Worm (Caenorhabditis elegans) whole organism, mixed stage, embryonic: ENCODE results near the gene phf-15.
A peak's percentile ranks its signal among the peaks of the same experiment; 100 is the strongest.

Experiments used
- M03D4.4 ChIP-seq: sonication (generic microtip); optimal IDR thresholded peaks from 2 replicates; lab custom pipeline; 2017; ENCODE audit warnings: mild to moderate bottlenecking, missing genetic modification characterization, missing compliant biosample characterization
- bed-3 ChIP-seq: fragments of 200-800 bp; sonication (Bioruptor generic); optimal IDR thresholded peaks from 3 replicates; lab custom pipeline; 2018; ENCODE audit warnings: mild to moderate bottlenecking, missing genetic modification characterization, moderate library complexity, missing compliant biosample characterization
- blmp-1 ChIP-seq: fragments of 150-350 bp; optimal IDR thresholded peaks from 2 replicates; lab custom pipeline; 2014; ENCODE audit warnings: missing biosample characterization, missing genetic modification characterization
- ceh-39 ChIP-seq: fragments of 150-350 bp; optimal IDR thresholded peaks from 2 replicates; lab custom pipeline; 2014; ENCODE audit warnings: missing biosample characterization, missing genetic modification characterization
- ceh-43 ChIP-seq: fragments of 200-800 bp; sonication (Bioruptor generic); optimal IDR thresholded peaks from 2 replicates; lab custom pipeline; 2018; ENCODE audit warnings: mild to moderate bottlenecking, missing genetic modification characterization, moderate library complexity, missing compliant biosample characterization
- ceh-83 ChIP-seq: fragments of 200-800 bp; sonication (Bioruptor generic); optimal IDR thresholded peaks from 2 replicates; lab custom pipeline; 2018; ENCODE audit warnings: mild to moderate bottlenecking, missing genetic modification characterization, missing compliant biosample characterization
- ces-1 ChIP-seq: fragments of 150-350 bp; optimal IDR thresholded peaks from 2 replicates; lab custom pipeline; 2014; ENCODE audit warnings: missing biosample characterization, missing genetic modification reagents, missing genetic modification characterization
- cnd-1 ChIP-seq: fragments of 200-800 bp; sonication (Bioruptor generic); optimal IDR thresholded peaks from 2 replicates; lab custom pipeline; 2018; ENCODE audit warnings: mild to moderate bottlenecking, missing genetic modification characterization, missing compliant biosample characterization
- drap-1 ChIP-seq: fragments of 200-800 bp; sonication (Bioruptor generic); optimal IDR thresholded peaks from 3 replicates; lab custom pipeline; 2018; ENCODE audit warnings: mild to moderate bottlenecking, missing genetic modification characterization, missing compliant biosample characterization
- elt-1 ChIP-seq: sonication (generic microtip); optimal IDR thresholded peaks from 2 replicates; lab custom pipeline; 2017; ENCODE audit warnings: missing genetic modification characterization, mild to moderate bottlenecking, missing compliant biosample characterization, antibody characterized with exemption, moderate library complexity, borderline replicate concordance; ENCODE audit not compliant: insufficient read depth
- elt-3 ChIP-seq: fragments of 150-350 bp; optimal IDR thresholded peaks from 2 replicates; lab custom pipeline; 2014; ENCODE audit warnings: missing biosample characterization, missing genetic modification characterization
- flh-1 ChIP-seq: fragments of 200-800 bp; sonication (Bioruptor generic); optimal IDR thresholded peaks from 2 replicates; lab custom pipeline; 2018; ENCODE audit warnings: mild to moderate bottlenecking, missing genetic modification characterization, moderate library complexity, missing compliant biosample characterization
- ham-2 ChIP-seq: fragments of 200-800 bp; sonication (Bioruptor generic); optimal IDR thresholded peaks from 2 replicates; lab custom pipeline; 2018; ENCODE audit warnings: mild to moderate bottlenecking, missing genetic modification characterization, missing compliant biosample characterization
- hlh-1 ChIP-seq: fragments of 150-350 bp; optimal IDR thresholded peaks from 2 replicates; lab custom pipeline; 2014; ENCODE audit warnings: missing biosample characterization, missing genetic modification reagents, missing genetic modification characterization
- lin-13 ChIP-seq: fragments of 150-350 bp; optimal IDR thresholded peaks from 2 replicates; lab custom pipeline; 2014; ENCODE audit warnings: missing biosample characterization, missing genetic modification characterization
- lin-32 ChIP-seq: fragments of 200-800 bp; sonication (Bioruptor generic); optimal IDR thresholded peaks from 2 replicates; lab custom pipeline; 2018; ENCODE audit warnings: mild to moderate bottlenecking, missing genetic modification characterization, missing compliant biosample characterization
- lsy-2 ChIP-seq: fragments of 150-350 bp; optimal IDR thresholded peaks from 2 replicates; lab custom pipeline; 2014; ENCODE audit warnings: missing biosample characterization, missing genetic modification characterization
- mab-5 ChIP-seq: fragments of 150-350 bp; optimal IDR thresholded peaks from 2 replicates; lab custom pipeline; 2014; ENCODE audit warnings: missing biosample characterization, missing genetic modification characterization
- mep-1 ChIP-seq: fragments of 150-350 bp; optimal IDR thresholded peaks from 2 replicates; lab custom pipeline; 2017; ENCODE audit warnings: missing biosample characterization, missing genetic modification reagents, missing genetic modification characterization, inconsistent platforms
- mls-2 ChIP-seq: sonication (generic microtip); optimal IDR thresholded peaks from 2 replicates; lab custom pipeline; 2016; ENCODE audit warnings: mild to moderate bottlenecking, missing genetic modification characterization, moderate library complexity, missing compliant biosample characterization
- nhr-12 ChIP-seq: fragments of 150-350 bp; optimal IDR thresholded peaks from 2 replicates; lab custom pipeline; 2014; ENCODE audit warnings: missing biosample characterization, missing genetic modification characterization
- nhr-2 ChIP-seq: fragments of 150-350 bp; optimal IDR thresholded peaks from 2 replicates; lab custom pipeline; 2014; ENCODE audit warnings: missing biosample characterization, missing genetic modification characterization
- nhr-237 ChIP-seq: fragments of 150-350 bp; optimal IDR thresholded peaks from 2 replicates; lab custom pipeline; 2014; ENCODE audit warnings: missing biosample characterization, missing genetic modification characterization
- nhr-28 ChIP-seq: fragments of 150-350 bp; optimal IDR thresholded peaks from 2 replicates; lab custom pipeline; 2014; ENCODE audit warnings: missing biosample characterization, missing genetic modification characterization
- nhr-76 ChIP-seq: sonication (generic microtip); optimal IDR thresholded peaks from 2 replicates; lab custom pipeline; 2017; ENCODE audit warnings: missing biosample characterization, missing genetic modification characterization
- pha-4 ChIP-seq: fragments of 150-350 bp; optimal IDR thresholded peaks from 2 replicates; lab custom pipeline; 2018; ENCODE audit warnings: missing biosample characterization, missing genetic modification reagents, missing genetic modification characterization
- sem-2 ChIP-seq: fragments of 200-800 bp; sonication (Bioruptor generic); optimal IDR thresholded peaks from 2 replicates; lab custom pipeline; 2018; ENCODE audit warnings: mild to moderate bottlenecking, missing genetic modification characterization, missing compliant biosample characterization
- snpc-4 ChIP-seq: fragments of 150-350 bp; optimal IDR thresholded peaks from 2 replicates; lab custom pipeline; 2014; ENCODE audit warnings: missing biosample characterization, missing genetic modification characterization
- sptf-1 ChIP-seq: sonication (generic microtip); optimal IDR thresholded peaks from 2 replicates; lab custom pipeline; 2017; ENCODE audit warnings: mild to moderate bottlenecking, missing genetic modification characterization, moderate library complexity, missing compliant biosample characterization
- tbx-8 ChIP-seq: fragments of 200-800 bp; sonication (Bioruptor generic); optimal IDR thresholded peaks from 2 replicates; lab custom pipeline; 2018; ENCODE audit warnings: mild to moderate bottlenecking, missing genetic modification characterization, moderate library complexity, missing compliant biosample characterization
- unc-120 ChIP-seq: sonication (generic microtip); optimal IDR thresholded peaks from 2 replicates; lab custom pipeline; 2017; ENCODE audit warnings: missing genetic modification characterization, missing compliant biosample characterization; ENCODE audit not compliant: poor library complexity, severe bottlenecking
- unc-39 ChIP-seq: fragments of 150-350 bp; optimal IDR thresholded peaks from 2 replicates; lab custom pipeline; 2014; ENCODE audit warnings: missing biosample characterization, missing genetic modification characterization
- unc-62 ChIP-seq: fragments of 150-350 bp; optimal IDR thresholded peaks from 2 replicates; lab custom pipeline; 2014; ENCODE audit warnings: missing biosample characterization, missing genetic modification reagents, missing genetic modification characterization
- zip-8 ChIP-seq: fragments of 150-350 bp; optimal IDR thresholded peaks from 2 replicates; lab custom pipeline; 2014; ENCODE audit warnings: missing biosample characterization, missing genetic modification characterization
- ztf-11 ChIP-seq: fragments of 150-350 bp; optimal IDR thresholded peaks from 2 replicates; lab custom pipeline; 2014; ENCODE audit warnings: missing biosample characterization, missing genetic modification characterization

Gene phf-15

DNA sequence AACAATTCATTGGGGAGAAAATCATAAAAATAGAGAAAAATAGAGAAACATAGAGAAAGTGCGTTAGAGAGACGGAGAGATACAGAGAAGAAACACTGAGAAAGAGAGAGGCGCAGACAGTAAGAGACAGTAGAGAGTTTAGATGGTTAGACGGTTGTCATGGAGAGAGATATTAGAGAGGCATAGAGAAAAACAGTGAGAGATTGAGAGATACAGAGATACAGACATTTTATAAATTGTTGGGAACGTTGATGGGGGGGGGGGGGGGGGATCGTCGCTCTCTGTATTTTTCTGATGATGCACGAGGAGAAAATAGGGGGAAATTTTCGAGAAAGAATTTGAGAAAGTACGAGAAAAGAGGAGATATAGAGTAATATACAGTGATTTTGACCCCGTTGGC is 43.3 kb upstream of the phf-15 start:
- TF ChIP-seq lin-13 (tag; lab: Kevin White, UChicago) (no peak), nhr-237 (peak; percentile 64), flh-1 (GFP tag; lab: Kevin White, UChicago) (no peak), nhr-28 (tag; lab: Kevin White, UChicago) (no peak), ceh-43 (GFP tag; lab: Kevin White, UChicago) (no peak), nhr-2 (tag; lab: Kevin White, UChicago) (peak; percentile 60), snpc-4 (no peak), nhr-12 (tag; lab: Kevin White, UChicago) (no peak), lsy-2 (tag; lab: Kevin White, UChicago) (peak; percentile 73), mls-2 (no peak), sptf-1 (tag; lab: Kevin White, UChicago) (peak; percentile 44), lin-32 (GFP tag; lab: Kevin White, UChicago) (no peak), unc-62 (GFP tag; lab: Kevin White, UChicago) (peak; percentile 72), pha-4 (tag; lab: Kevin White, UChicago) (peak; percentile 84), bed-3 (GFP tag; lab: Kevin White, UChicago) (no peak), zip-8 (no peak), cnd-1 (tag; lab: Kevin White, UChicago) (no peak), tbx-8 (GFP tag; lab: Kevin White, UChicago) (no peak), blmp-1 (tag; lab: Kevin White, UChicago) (no peak), ceh-39 (tag; lab: Kevin White, UChicago) (peak; percentile 26), unc-120 (tag; lab: Kevin White, UChicago) (no peak), mab-5 (tag; lab: Kevin White, UChicago) (peak; percentile 69), sem-2 (GFP tag; lab: Kevin White, UChicago) (no peak), mep-1 (no peak), elt-3 (tag; lab: Kevin White, UChicago) (no peak), unc-39 (tag; lab: Kevin White, UChicago) (no peak), hlh-1 (tag; lab: Kevin White, UChicago) (no peak), M03D4.4 (tag; lab: Kevin White, UChicago) (peak; percentile 33), nhr-76 (tag; lab: Kevin White, UChicago) (no peak), elt-1 (tag; lab: Kevin White, UChicago) (no peak), ces-1 (GFP tag; lab: Kevin White, UChicago) (peak; percentile 83), ceh-83 (GFP tag; lab: Kevin White, UChicago) (no peak), drap-1 (GFP tag; lab: Kevin White, UChicago) (no peak), ztf-11 (tag; lab: Kevin White, UChicago) (no peak), ham-2 (GFP tag; lab: Kevin White, UChicago) (no peak)

ce11 chrIII:3281860-3282358 is 40.7 kb upstream of the phf-15 start, which contains the start of gene mfsd-8:
TSS of gene mfsd-8 (plus strand) at chrIII:3282308.
- no peak for TF ChIP-seq lin-32 (GFP tag; lab: Kevin White, UChicago)
- no peak for TF ChIP-seq mab-5 (tag; lab: Kevin White, UChicago)
- no peak for TF ChIP-seq nhr-2 (tag; lab: Kevin White, UChicago)
- TF ChIP-seq unc-62 (GFP tag; lab: Kevin White, UChicago) = no peak
- no peak for TF ChIP-seq M03D4.4 (tag; lab: Kevin White, UChicago)
- no peak for TF ChIP-seq ham-2 (GFP tag; lab: Kevin White, UChicago)
- TF ChIP-seq blmp-1 (tag; lab: Kevin White, UChicago) = no peak
- no peak for TF ChIP-seq pha-4 (tag; lab: Kevin White, UChicago)
- TF ChIP-seq nhr-76 (tag; lab: Kevin White, UChicago) = no peak
- TF ChIP-seq elt-3 (tag; lab: Kevin White, UChicago) = no peak
- TF ChIP-seq mep-1 = no peak
- no peak for TF ChIP-seq unc-39 (tag; lab: Kevin White, UChicago)
- TF ChIP-seq lin-13 (tag; lab: Kevin White, UChicago) = no peak
- TF ChIP-seq sptf-1 (tag; lab: Kevin White, UChicago) = no peak
- no peak for TF ChIP-seq cnd-1 (tag; lab: Kevin White, UChicago)

DNA sequence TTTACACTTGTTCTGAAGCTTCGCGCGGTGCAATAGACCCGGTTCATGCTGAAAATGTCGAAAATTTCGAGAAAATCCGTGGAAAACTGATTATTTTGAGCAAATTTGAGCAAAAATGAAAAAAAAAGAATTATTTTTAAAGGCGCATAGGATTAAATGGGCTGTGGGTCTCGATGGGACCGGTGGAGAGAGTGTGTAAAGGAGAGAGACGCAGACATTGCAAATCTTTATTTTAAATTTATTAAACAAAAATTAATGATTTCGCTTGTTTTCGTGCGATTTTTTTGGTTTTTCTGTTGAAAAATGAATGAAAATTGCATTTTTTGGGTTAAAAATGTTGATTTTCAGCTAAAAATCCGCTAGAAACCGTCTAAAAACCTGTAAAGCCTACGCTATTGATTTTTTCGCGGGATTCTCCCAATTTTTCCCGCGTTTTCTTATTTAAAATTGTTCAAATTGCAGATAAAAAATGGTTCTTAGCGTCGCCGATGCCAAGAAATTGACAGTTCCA is 28.3 kb upstream of the phf-15 start, which contains the start of the genes Y53G8AR.8 and Y53G8AR.6:
Gene Y53G8AR.8 (minus strand): TSS at position 48 of the 511 bp plus-strand sequence.
Gene Y53G8AR.6 (plus strand): TSS at position 461 of the 511 bp plus-strand sequence.
- TF ChIP-seq cnd-1 (tag; lab: Kevin White, UChicago) (no peak), lsy-2 (tag; lab: Kevin White, UChicago) (peak; percentile 8), lin-32 (GFP tag; lab: Kevin White, UChicago) (no peak), bed-3 (GFP tag; lab: Kevin White, UChicago) (no peak), tbx-8 (GFP tag; lab: Kevin White, UChicago) (no peak), mep-1 (peak; percentile 23), ces-1 (GFP tag; lab: Kevin White, UChicago) (peak; percentile 88), ham-2 (GFP tag; lab: Kevin White, UChicago) (no peak)
- TF ChIP-seq, all 35 proteins: peak for 3
